Fruit fly (Drosophila melanogaster): ENCODE measurements around the gene CG9072.

dm6 chrX:15084580-15085138 lies 11.2 kb downstream of the CG9072 start, which contains the start of gene Cox17:
- TF ChIP-seq Myc (optimal IDR thresholded peaks at IDR 0.05) (no peak), insv (optimal IDR thresholded peaks at IDR 0.05) (no peak), psq (optimal IDR thresholded peaks at IDR 0.05) (no peak), Sin3A (optimal IDR thresholded peaks at IDR 0.05) (no peak), ttk (optimal IDR thresholded peaks at IDR 0.05) (no peak), h (optimal IDR thresholded peaks at IDR 0.05) (no peak)
